Fruit fly (Drosophila melanogaster): ENCODE measurements around the gene Vps45.

Gene Vps45

DNA sequence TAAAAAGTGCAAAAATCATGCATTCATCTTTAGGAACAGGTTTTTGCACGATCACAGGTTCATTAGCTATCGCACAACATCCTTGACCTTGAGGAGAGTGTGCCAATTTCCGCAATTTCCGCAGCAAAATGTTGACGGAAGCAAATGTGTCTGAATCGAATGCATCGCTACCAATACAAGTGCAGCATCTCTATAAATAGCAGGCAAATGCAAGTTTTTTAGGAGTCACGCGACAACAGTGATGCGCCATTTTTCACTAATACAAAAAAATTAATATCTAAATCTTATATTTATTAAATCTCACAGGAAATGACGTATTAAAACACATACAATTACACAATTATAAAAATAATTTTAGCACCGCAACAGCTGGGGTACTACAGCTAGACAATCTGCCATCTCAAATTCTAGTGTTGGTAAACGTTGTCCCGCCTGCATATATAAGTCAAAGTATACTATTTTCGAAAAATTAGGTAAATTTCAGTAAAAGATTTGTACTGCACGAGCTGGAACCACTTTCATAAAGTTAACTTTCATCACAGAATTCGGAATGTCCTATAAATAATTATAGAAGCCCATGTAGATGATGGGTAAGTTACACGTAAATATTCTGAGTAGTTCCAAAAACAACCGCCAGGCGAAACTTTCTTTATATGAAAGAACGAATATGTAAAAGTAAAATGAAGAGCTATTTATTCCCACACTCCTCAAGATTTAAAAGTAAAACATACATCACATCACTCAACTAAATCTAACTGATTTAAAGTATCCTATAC, 10.3 kb downstream of the Vps45 start, which contains the start of gene CG9399 (continued):
- TF ChIP-seq tap (tag; optimal IDR thresholded peaks at IDR 0.05) (peak; percentile 93), Atf3 (GFP tag; optimal IDR thresholded peaks at IDR 0.05) (peak; percentile 92), hkb (optimal IDR thresholded peaks at IDR 0.05) (no peak), hkb (GFP tag; IDR thresholded peaks at IDR 0.05) (peak; percentile 98), Stat92E (GFP tag; optimal IDR thresholded peaks at IDR 0.05) (peak in 1 of 3 experiments; percentile 36), cas (GFP tag; IDR thresholded peaks at IDR 0.05) (peak; percentile 95), CG17328 (GFP tag; IDR thresholded peaks at IDR 0.05) (peak; percentile 98), MTF-1 (GFP tag; optimal IDR thresholded peaks at IDR 0.05; ENCODE audit: borderline replicate concordance) (peak; percentile 88), Sry-δ (GFP tag; optimal IDR thresholded peaks at IDR 0.05) (peak; percentile 73), GATAe (GFP tag; conservative IDR thresholded peaks at IDR 0.05) (peak; percentile 90), salm (tag; optimal IDR thresholded peaks at IDR 0.05) (peak; percentile 94), dimm (GFP tag; IDR thresholded peaks at IDR 0.05) (peak; percentile 97), CG6791 (GFP tag; IDR thresholded peaks at IDR 0.05; ENCODE audit: partially characterized antibody) (peak; percentile 42; the same call in 1 of the 3 replicates), Rfx (GFP tag; IDR thresholded peaks at IDR 0.05) (peak; percentile 99), CG9215 (GFP tag; IDR thresholded peaks at IDR 0.05) (peak; percentile 92), Bdp1 (GFP tag; optimal IDR thresholded peaks at IDR 0.05) (peak; percentile 90), schlank (tag; optimal IDR thresholded peaks at IDR 0.05) (peak; percentile 86), zf30C (GFP tag; optimal IDR thresholded peaks at IDR 0.05) (peak; percentile 34), Dfd (GFP tag; optimal IDR thresholded peaks at IDR 0.05) (no peak), zfh2 (GFP tag; optimal IDR thresholded peaks at IDR 0.05) (peak; percentile 94), chn (GFP tag; optimal IDR thresholded peaks at IDR 0.05) (peak; percentile 97), Usf (GFP tag; optimal IDR thresholded peaks at IDR 0.05) (peak; percentile 94), Hand (GFP tag; optimal IDR thresholded peaks at IDR 0.05) (peak; percentile 76), so (GFP tag; IDR thresholded peaks at IDR 0.05) (peak; percentile 98), Dll (GFP tag; IDR thresholded peaks at IDR 0.05; ENCODE audit: partially characterized antibody) (peak; percentile 35; the same call in 1 of the 4 replicates), Doc2 (GFP tag; IDR thresholded peaks at IDR 0.05) (peak; percentile 85), sens-2 (GFP tag; IDR thresholded peaks at IDR 0.05) (peak; percentile 97), da (GFP tag; optimal IDR thresholded peaks at IDR 0.05) (peak; percentile 86), tgo (GFP tag; IDR thresholded peaks at IDR 0.05) (peak; percentile 98), Bteb2 (GFP tag; optimal IDR thresholded peaks at IDR 0.05) (peak; percentile 92), CG43689 (GFP tag; IDR thresholded peaks at IDR 0.05) (peak; percentile 97), wor (GFP tag; IDR thresholded peaks at IDR 0.05) (peak; percentile 98), Myb (GFP tag; optimal IDR thresholded peaks at IDR 0.05) (peak; percentile 67), CG6854 (GFP tag; optimal IDR thresholded peaks at IDR 0.05) (peak; percentile 90), CG18599 (GFP tag; optimal IDR thresholded peaks at IDR 0.05) (peak; percentile 96), CG6254 (GFP tag; optimal IDR thresholded peaks at IDR 0.05) (peak; percentile 93), CG15514 (GFP tag; optimal IDR thresholded peaks at IDR 0.05) (peak; percentile 90), CG7963 (GFP tag; IDR thresholded peaks at IDR 0.05; ENCODE audit: partially characterized antibody) (no peak), ara (GFP tag; IDR thresholded peaks at IDR 0.05) (peak; percentile 98), nom (GFP tag; optimal IDR thresholded peaks at IDR 0.05) (peak; percentile 85), CTCF (GFP tag; optimal IDR thresholded peaks at IDR 0.05) (peak; percentile 97), sob (GFP tag; IDR thresholded peaks at IDR 0.05) (peak; percentile 98), CG4707 (GFP tag; optimal IDR thresholded peaks at IDR 0.05) (peak; percentile 86), ken (GFP tag; IDR thresholded peaks at IDR 0.05) (peak; percentile 99), tx (GFP tag; optimal IDR thresholded peaks at IDR 0.05) (peak; percentile 90), CG7745 (tag; optimal IDR thresholded peaks at IDR 0.05) (peak; percentile 89), CG33213 (GFP tag; optimal IDR thresholded peaks at IDR 0.05) (peak; percentile 90), luna (GFP tag; optimal IDR thresholded peaks at IDR 0.05) (peak; percentile 77), h (optimal IDR thresholded peaks at IDR 0.05) (no peak), bowl (GFP tag; IDR thresholded peaks at IDR 0.05) (peak; percentile 96)

Data from whole organism, embryonic.